Worm (Caenorhabditis elegans): ENCODE measurements around the gene rer-1.

Gene rer-1

DNA sequence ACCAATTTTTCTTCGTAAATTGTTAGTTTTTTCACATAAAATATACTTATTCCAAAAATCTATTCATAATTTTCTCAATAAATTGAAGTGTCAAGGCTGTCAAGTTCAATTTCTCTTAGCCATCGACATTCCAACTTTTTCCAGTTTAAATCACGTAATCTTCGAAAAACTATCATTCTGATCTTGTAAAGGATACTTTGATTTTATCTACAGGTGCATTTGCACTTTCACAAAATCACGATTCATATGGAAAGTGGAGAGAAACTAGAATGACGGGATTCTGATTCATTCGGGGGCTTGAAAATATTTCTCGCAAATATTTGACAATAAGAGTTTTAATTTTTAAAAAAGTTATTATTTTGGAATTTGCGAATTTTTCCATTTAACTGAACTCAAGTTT is 42.1 kb downstream of the rer-1 start:
- TF ChIP-seq hlh-26 (GFP tag; conservative IDR thresholded peaks at IDR 0.05) (no peak), nfya-2 (GFP tag; IDR thresholded peaks at IDR 0.05) (no peak), snpc-3.4 (tag; optimal IDR thresholded peaks at IDR 0.05) (no peak), madf-6 (GFP tag; IDR thresholded peaks at IDR 0.05) (no peak), F37B4.10 (GFP tag; IDR thresholded peaks at IDR 0.05) (no peak), F10E7.11 (tag; optimal IDR thresholded peaks at IDR 0.05) (no peak), ekl-4 (GFP tag; IDR thresholded peaks at IDR 0.05) (no peak), ceh-27 (GFP tag; optimal IDR thresholded peaks at IDR 0.05) (no peak), somi-1 (GFP tag; optimal IDR thresholded peaks at IDR 0.05) (no peak), C17E4.6 (GFP tag; IDR thresholded peaks at IDR 0.05) (no peak), ceh-40 (GFP tag; IDR thresholded peaks at IDR 0.05) (no peak), Y79H2A.3 (GFP tag; conservative IDR thresholded peaks at IDR 0.05) (no peak), F23B12.7 (tag; optimal IDR thresholded peaks at IDR 0.05; ENCODE audit: insufficient read depth) (no peak)

DNA sequence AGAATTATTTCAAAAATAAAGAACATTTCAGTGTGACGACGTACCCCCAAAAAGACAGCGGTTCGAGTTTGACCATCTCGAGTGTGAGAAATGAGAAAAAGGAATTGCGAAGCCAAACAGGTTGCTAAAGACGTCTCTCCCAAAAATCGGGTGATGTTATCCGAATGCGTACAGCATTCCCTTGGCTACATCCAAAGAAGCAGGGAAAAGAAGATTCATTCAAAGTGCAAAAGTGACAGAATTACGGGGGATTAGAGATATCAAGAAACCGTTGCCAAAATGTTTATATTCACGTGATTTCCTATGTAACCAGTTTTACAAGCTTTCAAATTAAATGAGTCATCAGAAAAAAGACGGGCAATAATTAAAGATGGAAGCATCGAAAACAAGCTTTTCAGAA is 42.8 kb downstream of the rer-1 start:
- TF ChIP-seq F22D6.2 (tag; optimal IDR thresholded peaks at IDR 0.05) (no peak), ceh-100 (GFP tag; IDR thresholded peaks at IDR 0.05) (no peak), hlh-26 (GFP tag; conservative IDR thresholded peaks at IDR 0.05) (no peak), mcd-1 (GFP tag; IDR thresholded peaks at IDR 0.05) (no peak), tbx-9 (tag; optimal IDR thresholded peaks at IDR 0.05; ENCODE audit: borderline replicate concordance) (no peak), him-1 (tag; optimal IDR thresholded peaks at IDR 0.05) (no peak), B0261.1 (tag; optimal IDR thresholded peaks at IDR 0.05) (no peak), T07F8.4 (tag; optimal IDR thresholded peaks at IDR 0.05) (no peak), F55B11.4 (tag; optimal IDR thresholded peaks at IDR 0.05; ENCODE audit: borderline replicate concordance, insufficient read depth) (no peak), C06A6.2 (GFP tag; conservative IDR thresholded peaks at IDR 0.05) (no peak), unc-130 (GFP tag; optimal IDR thresholded peaks at IDR 0.05) (no peak), Y79H2A.3 (GFP tag; conservative IDR thresholded peaks at IDR 0.05) (no peak), sptf-2 (GFP tag; optimal IDR thresholded peaks at IDR 0.05) (no peak), ztf-26 (tag; optimal IDR thresholded peaks at IDR 0.05) (no peak), ztf-22 (GFP tag; optimal IDR thresholded peaks at IDR 0.05) (no peak), egrh-3 (GFP tag; IDR thresholded peaks at IDR 0.05) (no peak), F57C9.4 (tag; optimal IDR thresholded peaks at IDR 0.05) (no peak), dox-1 (GFP tag; IDR thresholded peaks at IDR 0.05) (no peak)

DNA sequence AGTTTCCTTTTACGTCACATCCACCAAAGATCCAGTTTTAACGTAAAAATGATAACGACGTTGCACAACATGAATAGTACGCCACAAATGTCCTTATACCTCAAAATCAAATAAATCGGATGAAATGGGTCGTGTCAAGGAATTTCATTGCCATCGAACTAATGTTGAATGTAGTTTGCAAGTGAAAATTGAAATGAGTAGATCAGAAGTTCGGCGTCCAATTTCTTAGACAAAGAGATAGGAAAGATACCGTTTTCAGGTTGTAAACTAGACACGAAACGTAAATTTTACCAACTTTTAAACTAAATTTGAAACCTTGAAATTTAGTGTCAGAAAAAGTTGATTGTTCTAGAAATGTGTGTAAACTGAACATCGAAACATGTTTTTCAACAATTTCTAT is 43.7 kb downstream of the rer-1 start:
- no peak for TF ChIP-seq bed-1 (GFP tag; IDR thresholded peaks at IDR 0.05)
- no peak for TF ChIP-seq lin-54 (GFP tag; optimal IDR thresholded peaks at IDR 0.05)
- TF ChIP-seq athp-1 (tag; optimal IDR thresholded peaks at IDR 0.05): no peak

DNA sequence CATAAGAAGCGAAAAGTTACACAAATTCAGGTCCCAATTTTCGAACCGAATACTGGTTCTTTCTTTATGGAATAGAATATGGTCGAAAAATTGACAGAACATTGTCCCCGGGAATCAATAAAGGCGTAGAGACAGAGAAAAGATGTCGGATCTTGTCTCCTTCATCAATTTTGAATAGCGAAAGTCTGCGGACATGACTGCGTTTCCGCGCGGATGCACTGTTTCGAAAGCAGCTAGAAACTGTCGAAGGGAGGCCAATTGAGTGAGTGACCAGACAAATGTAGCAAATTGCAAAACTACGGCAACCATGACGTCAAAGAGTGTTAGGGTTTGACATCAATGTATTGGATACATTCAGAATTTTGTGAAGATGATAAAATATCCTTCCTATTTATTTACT is 45.4 kb downstream of the rer-1 start:
- no peak for TF ChIP-seq ztf-6 (GFP tag; IDR thresholded peaks at IDR 0.05)
- no peak for TF ChIP-seq lag-1 (GFP tag; IDR thresholded peaks at IDR 0.05)
- TF ChIP-seq Y53G8AR.9 (GFP tag; conservative IDR thresholded peaks at IDR 0.05): no peak
- no peak for TF ChIP-seq mel-28 (tag; optimal IDR thresholded peaks at IDR 0.05; ENCODE audit: borderline replicate concordance)
